Fruit fly (Drosophila melanogaster) Kc167 (cell line): ENCODE results near the gene smog.

Source experiments
- h ChIP-seq: fragments of >200 bp; optimal IDR thresholded peaks from 3 replicates; lab custom pipeline; 2018; ENCODE audit warnings: missing external identifiers
- insv ChIP-seq: fragments of >200 bp; optimal IDR thresholded peaks from 3 replicates; lab custom pipeline; 2018; ENCODE audit warnings: missing external identifiers
- psq ChIP-seq: fragments of >200 bp; optimal IDR thresholded peaks from 2 replicates; lab custom pipeline; 2017; ENCODE audit warnings: missing external identifiers
- ttk ChIP-seq: sonication (Bioruptor generic); optimal IDR thresholded peaks from 2 replicates; lab custom pipeline; 2017; ENCODE audit warnings: missing external identifiers

- no peak for TF ChIP-seq ttk (lab: Kevin White, UChicago)
- no peak for TF ChIP-seq psq (lab: Kevin White, UChicago)
- TF ChIP-seq h (lab: Kevin White, UChicago), result no peak
- no peak for TF ChIP-seq insv (lab: Kevin White, UChicago)
Observed at dm6 chr2L:4825695-4826094, 27.0 kb upstream of the smog start.
